In the genomic region with DNA sequence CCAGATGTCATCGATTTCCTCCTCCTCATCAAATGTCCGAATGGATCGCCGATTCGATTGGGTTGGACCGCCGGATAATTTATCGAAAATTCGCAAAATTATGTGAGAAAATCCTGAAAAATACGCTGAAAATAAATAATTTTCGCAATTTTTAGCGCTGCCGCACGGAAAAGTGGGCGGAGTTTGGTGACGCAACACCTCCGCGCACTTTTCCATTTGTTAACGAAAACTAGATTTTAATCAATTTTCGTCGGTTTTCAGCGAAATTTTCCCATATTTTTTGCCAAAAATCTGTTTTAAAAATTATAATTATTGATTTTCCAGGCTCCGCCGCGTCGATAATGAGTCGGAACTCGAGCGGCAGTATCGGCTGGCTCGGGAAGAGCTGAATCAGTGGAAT, we compare ENCODE assay signal across 8 worm cellular contexts.
TF ChIP-seq lines count a peak whose summit lies in the region.

A gene (plus strand): TSS at position 3 of the 400 bp plus-strand sequence.

TF ChIP-seq in whole organism, L1 larva, 84 proteins besides CTCF, POLR2A, EP300 and RAD21 (continues in another document):
- TF ChIP-seq unc-130 (tag; optimal IDR thresholded peaks at IDR 0.05; lab: Kevin White, UChicago) (no peak), snpc-4 (tag; optimal IDR thresholded peaks at IDR 0.05; lab: Kevin White, UChicago) (no peak), lin-15B (tag; optimal IDR thresholded peaks at IDR 0.05; lab: Kevin White, UChicago) (no peak), mef-2 (tag; optimal IDR thresholded peaks at IDR 0.05; lab: Kevin White, UChicago) (no peak), Y116A8C.19 (tag; optimal IDR thresholded peaks at IDR 0.05; lab: Kevin White, UChicago; ENCODE audit: borderline replicate concordance) (no peak), grh-1 (GFP tag; IDR thresholded peaks at IDR 0.05; lab: Robert Waterston, UW) (no peak), elt-2 (tag; optimal IDR thresholded peaks at IDR 0.05; lab: Kevin White, UChicago) (peak; percentile 12), sox-4 (tag; optimal IDR thresholded peaks at IDR 0.05; lab: Kevin White, UChicago) (no peak), mab-9 (GFP tag; IDR thresholded peaks at IDR 0.05; lab: Robert Waterston, UW) (no peak), lin-39 (tag; optimal IDR thresholded peaks at IDR 0.05; lab: Kevin White, UChicago) (no peak), unc-62 (GFP tag; optimal IDR thresholded peaks at IDR 0.05; lab: Kevin White, UChicago) (no peak)

TF ChIP-seq in whole organism, L2 larva, 48 proteins besides CTCF, POLR2A, EP300 and RAD21 (continues in another document):
- TF ChIP-seq nhr-77 (tag; optimal IDR thresholded peaks at IDR 0.05; lab: Kevin White, UChicago) (no peak), ztf-1 (GFP tag; conservative IDR thresholded peaks at IDR 0.05; lab: Robert Waterston, UW) (no peak), nhr-11 (tag; optimal IDR thresholded peaks at IDR 0.05; lab: Kevin White, UChicago) (no peak), elt-1 (tag; optimal IDR thresholded peaks at IDR 0.05; lab: Kevin White, UChicago) (no peak), sma-9 (GFP tag; optimal IDR thresholded peaks at IDR 0.05; lab: Kevin White, UChicago) (peak; percentile 25), sma-9 (tag; optimal IDR thresholded peaks at IDR 0.05; lab: Kevin White, UChicago) (no peak), unc-55 (GFP tag; optimal IDR thresholded peaks at IDR 0.05; lab: Kevin White, UChicago) (peak; percentile 41), mab-5 (tag; optimal IDR thresholded peaks at IDR 0.05; lab: Kevin White, UChicago) (no peak), alr-1 (tag; optimal IDR thresholded peaks at IDR 0.05; lab: Kevin White, UChicago) (no peak), F13H6.1 (tag; optimal IDR thresholded peaks at IDR 0.05; lab: Kevin White, UChicago) (peak; percentile 13), lsy-2 (tag; optimal IDR thresholded peaks at IDR 0.05; lab: Kevin White, UChicago) (peak in 1 of 2 experiments; percentile 24)

TF ChIP-seq in whole organism, L3 larva, 47 proteins besides CTCF, POLR2A, EP300 and RAD21:
- TF ChIP-seq egl-5 (tag; optimal IDR thresholded peaks at IDR 0.05; lab: Kevin White, UChicago), result no peak
- TF ChIP-seq ztf-11 (tag; optimal IDR thresholded peaks at IDR 0.05; lab: Kevin White, UChicago), result no peak
- no peak for TF ChIP-seq lin-39 (tag; optimal IDR thresholded peaks at IDR 0.05; lab: Kevin White, UChicago)
- TF ChIP-seq hmg-11 (tag; optimal IDR thresholded peaks at IDR 0.05; lab: Kevin White, UChicago), result peak; percentile 50
- peak; percentile 46 for TF ChIP-seq pha-4 (tag; optimal IDR thresholded peaks at IDR 0.05; lab: Kevin White, UChicago)
- no peak for TF ChIP-seq lsy-12 (tag; optimal IDR thresholded peaks at IDR 0.05; lab: Kevin White, UChicago)
- peak; percentile 10 for TF ChIP-seq lin-15B (tag; optimal IDR thresholded peaks at IDR 0.05; lab: Kevin White, UChicago)
- TF ChIP-seq nfya-1 (tag; optimal IDR thresholded peaks at IDR 0.05; lab: Kevin White, UChicago; ENCODE audit: insufficient read depth), result no peak
- TF ChIP-seq tbx-2 (tag; optimal IDR thresholded peaks at IDR 0.05; lab: Kevin White, UChicago), result no peak
- no peak for TF ChIP-seq nhr-43 (tag; optimal IDR thresholded peaks at IDR 0.05; lab: Kevin White, UChicago; ENCODE audit: poor library complexity, severe bottlenecking)
- TF ChIP-seq ama-1 (optimal IDR thresholded peaks at IDR 0.05; lab: Kevin White, UChicago), result peak; percentile 39

TF ChIP-seq in whole organism, L4 larva, 104 proteins besides CTCF, POLR2A, EP300 and RAD21 (continues in another document):
- TF ChIP-seq set-16 (GFP tag; IDR thresholded peaks at IDR 0.05; lab: Robert Waterston, UW) (peak; percentile 37; the same call in 1 of the 2 replicates), jun-1 (tag; optimal IDR thresholded peaks at IDR 0.05; lab: Kevin White, UChicago) (no peak), ceh-44 (GFP tag; IDR thresholded peaks at IDR 0.05; lab: Robert Waterston, UW) (no peak), duxl-1 (tag; optimal IDR thresholded peaks at IDR 0.05; lab: Kevin White, UChicago; ENCODE audit: poor library complexity) (no peak), ZK546.5 (tag; optimal IDR thresholded peaks at IDR 0.05; lab: Kevin White, UChicago) (no peak), lin-15B (tag; optimal IDR thresholded peaks at IDR 0.05; lab: Kevin White, UChicago) (no peak), Y75B8A.6 (GFP tag; IDR thresholded peaks at IDR 0.05; lab: Robert Waterston, UW) (no peak), php-3 (GFP tag; IDR thresholded peaks at IDR 0.05; lab: Robert Waterston, UW) (no peak), F10B5.3 (tag; optimal IDR thresholded peaks at IDR 0.05; lab: Kevin White, UChicago) (peak; percentile 27), pha-4 (GFP tag; IDR thresholded peaks at IDR 0.05; lab: Robert Waterston, UW) (peak; percentile 30; the same call in 1 of the 2 replicates), pha-4 (tag; optimal IDR thresholded peaks at IDR 0.05; lab: Kevin White, UChicago) (no peak)

TF ChIP-seq in whole organism, early embryonic, 17 proteins besides CTCF, POLR2A, EP300 and RAD21:
- TF ChIP-seq pes-1 (GFP tag; IDR thresholded peaks at IDR 0.05; lab: Robert Waterston, UW), result peak; percentile 59; the same call in 1 of the 2 replicates
- TF ChIP-seq ceh-13 (GFP tag; optimal IDR thresholded peaks at IDR 0.05; lab: Kevin White, UChicago), result no peak
- TF ChIP-seq hnd-1 (tag; optimal IDR thresholded peaks at IDR 0.05; lab: Kevin White, UChicago), result no peak
- no peak for TF ChIP-seq hmg-4 (GFP tag; optimal IDR thresholded peaks at IDR 0.05; lab: Kevin White, UChicago)
- no peak for TF ChIP-seq ama-1 (optimal IDR thresholded peaks at IDR 0.05; lab: Kevin White, UChicago)
- no peak for TF ChIP-seq B0310.2 (tag; optimal IDR thresholded peaks at IDR 0.05; lab: Kevin White, UChicago)
- no peak for TF ChIP-seq aly-1 (tag; optimal IDR thresholded peaks at IDR 0.05; lab: Kevin White, UChicago)

TF ChIP-seq in whole organism, late embryonic, 69 proteins besides CTCF, POLR2A, EP300 and RAD21 (continues in another document):
- TF ChIP-seq sox-4 (tag; optimal IDR thresholded peaks at IDR 0.05; lab: Kevin White, UChicago) (no peak), unc-86 (tag; optimal IDR thresholded peaks at IDR 0.05; lab: Kevin White, UChicago) (peak; percentile 27), K02D7.2 (tag; optimal IDR thresholded peaks at IDR 0.05; lab: Kevin White, UChicago) (peak; percentile 1), hlh-13 (GFP tag; optimal IDR thresholded peaks at IDR 0.05; lab: Kevin White, UChicago) (no peak), elt-2 (tag; optimal IDR thresholded peaks at IDR 0.05; lab: Kevin White, UChicago) (peak; percentile 16), eyg-1 (tag; optimal IDR thresholded peaks at IDR 0.05; lab: Kevin White, UChicago) (no peak), unc-3 (GFP tag; conservative IDR thresholded peaks at IDR 0.05; lab: Robert Waterston, UW) (no peak), unc-3 (tag; optimal IDR thresholded peaks at IDR 0.05; lab: Kevin White, UChicago) (no peak), hlh-6 (tag; optimal IDR thresholded peaks at IDR 0.05; lab: Kevin White, UChicago) (no peak), pha-2 (tag; optimal IDR thresholded peaks at IDR 0.05; lab: Kevin White, UChicago) (no peak), ceh-34 (tag; optimal IDR thresholded peaks at IDR 0.05; lab: Kevin White, UChicago) (no peak), Y22D7AL.16 (tag; optimal IDR thresholded peaks at IDR 0.05; lab: Kevin White, UChicago) (no peak), ceh-22 (tag; optimal IDR thresholded peaks at IDR 0.05; lab: Kevin White, UChicago) (no peak), ceh-14 (tag; optimal IDR thresholded peaks at IDR 0.05; lab: Kevin White, UChicago) (no peak), unc-55 (GFP tag; optimal IDR thresholded peaks at IDR 0.05; lab: Kevin White, UChicago) (no peak)

TF ChIP-seq in whole organism, mixed stage, embryonic, 35 proteins besides CTCF, POLR2A, EP300 and RAD21:
- TF ChIP-seq tbx-8 (GFP tag; optimal IDR thresholded peaks at IDR 0.05; lab: Kevin White, UChicago) (no peak), nhr-237 (tag; optimal IDR thresholded peaks at IDR 0.05; lab: Kevin White, UChicago) (no peak), nhr-28 (tag; optimal IDR thresholded peaks at IDR 0.05; lab: Kevin White, UChicago) (no peak), drap-1 (GFP tag; optimal IDR thresholded peaks at IDR 0.05; lab: Kevin White, UChicago) (peak; percentile 24), M03D4.4 (tag; optimal IDR thresholded peaks at IDR 0.05; lab: Kevin White, UChicago) (peak; percentile 21), ztf-11 (tag; optimal IDR thresholded peaks at IDR 0.05; lab: Kevin White, UChicago) (no peak), hlh-1 (tag; optimal IDR thresholded peaks at IDR 0.05; lab: Kevin White, UChicago) (peak; percentile 1), elt-3 (tag; optimal IDR thresholded peaks at IDR 0.05; lab: Kevin White, UChicago) (no peak), ces-1 (GFP tag; optimal IDR thresholded peaks at IDR 0.05; lab: Kevin White, UChicago) (peak; percentile 38), zip-8 (tag; optimal IDR thresholded peaks at IDR 0.05; lab: Kevin White, UChicago) (peak; percentile 75)

TF ChIP-seq in whole organism, young adult, 124 proteins besides CTCF, POLR2A, EP300 and RAD21 (continues in another document):
- TF ChIP-seq lin-40 (tag; optimal IDR thresholded peaks at IDR 0.05; lab: Kevin White, UChicago) (no peak), F57A8.1 (GFP tag; optimal IDR thresholded peaks at IDR 0.05; lab: Kevin White, UChicago) (no peak), hlh-26 (GFP tag; conservative IDR thresholded peaks at IDR 0.05; lab: Robert Waterston, UW) (no peak), T07F8.4 (tag; optimal IDR thresholded peaks at IDR 0.05; lab: Kevin White, UChicago) (no peak), C17E4.6 (GFP tag; IDR thresholded peaks at IDR 0.05; lab: Robert Waterston, UW) (no peak), unc-62 (GFP tag; optimal IDR thresholded peaks at IDR 0.05; lab: Kevin White, UChicago) (no peak), F52B5.7 (tag; optimal IDR thresholded peaks at IDR 0.05; lab: Kevin White, UChicago) (no peak), F57C9.4 (tag; optimal IDR thresholded peaks at IDR 0.05; lab: Kevin White, UChicago) (no peak), attf-5 (GFP tag; optimal IDR thresholded peaks at IDR 0.05; lab: Kevin White, UChicago) (no peak), F49E8.2 (tag; optimal IDR thresholded peaks at IDR 0.05; lab: Kevin White, UChicago; ENCODE audit: insufficient read depth) (no peak), unc-130 (GFP tag; optimal IDR thresholded peaks at IDR 0.05; lab: Kevin White, UChicago) (no peak), zim-3 (tag; optimal IDR thresholded peaks at IDR 0.05; lab: Kevin White, UChicago) (no peak), K11D2.4 (GFP tag; IDR thresholded peaks at IDR 0.05; lab: Robert Waterston, UW) (no peak), F33H1.4 (GFP tag; IDR thresholded peaks at IDR 0.05; lab: Robert Waterston, UW) (no peak), ceh-79 (tag; optimal IDR thresholded peaks at IDR 0.05; lab: Kevin White, UChicago) (no peak), nhr-80 (tag; optimal IDR thresholded peaks at IDR 0.05; lab: Kevin White, UChicago) (no peak), nfya-1 (tag; optimal IDR thresholded peaks at IDR 0.05; lab: Kevin White, UChicago; ENCODE audit: borderline replicate concordance, insufficient read depth) (no peak), aptf-3 (GFP tag; IDR thresholded peaks at IDR 0.05; lab: Robert Waterston, UW) (no peak), Y79H2A.3 (GFP tag; conservative IDR thresholded peaks at IDR 0.05; lab: Robert Waterston, UW) (no peak), dpl-1 (GFP tag; optimal IDR thresholded peaks at IDR 0.05; lab: Kevin White, UChicago) (no peak), lin-54 (GFP tag; optimal IDR thresholded peaks at IDR 0.05; lab: Kevin White, UChicago) (peak; percentile 7)
